Fruit fly (Drosophila melanogaster) whole organism, embryonic: ENCODE data around the gene CG3703.
A peak's percentile ranks its signal among the peaks of the same experiment; 100 is the strongest.

Experiments
- Atf-2 ChIP-seq: fragments of 200-800 bp; sonication (Bioruptor generic); optimal IDR thresholded peaks from 2 replicates; lab custom pipeline; 2016; ENCODE audit warnings: missing biosample characterization, missing genetic modification characterization
- B-H2 ChIP-seq: fragments of 200-800 bp; sonication (Bioruptor generic); optimal IDR thresholded peaks from 2 replicates; lab custom pipeline; 2018; ENCODE audit warnings: missing biosample characterization, mild to moderate bottlenecking, missing genetic modification characterization
- CG11398 ChIP-seq: fragments of 200-800 bp; sonication (Bioruptor generic); optimal IDR thresholded peaks from 2 replicates; lab custom pipeline; 2016; ENCODE audit warnings: missing biosample characterization, missing genetic modification characterization
- CG11504 ChIP-seq: fragments of 200-800 bp; sonication (Bioruptor generic); optimal IDR thresholded peaks from 3 replicates; lab custom pipeline; 2019; ENCODE audit warnings: missing biosample characterization, mild to moderate bottlenecking, missing genetic modification characterization, moderate library complexity
- CG12155 ChIP-seq: fragments of 200-800 bp; sonication (Bioruptor generic); optimal IDR thresholded peaks from 3 replicates; lab custom pipeline; 2016; ENCODE audit warnings: missing biosample characterization, missing genetic modification characterization
- CG13775 ChIP-seq: fragments of 200-800 bp; sonication (Bioruptor generic); optimal IDR thresholded peaks from 3 replicates; lab custom pipeline; 2017; ENCODE audit warnings: missing biosample characterization, mild to moderate bottlenecking, missing genetic modification characterization
- CG15514 ChIP-seq: fragments of 200-800 bp; sonication (Bioruptor generic); optimal IDR thresholded peaks from 3 replicates; lab custom pipeline; 2017; ENCODE audit warnings: missing biosample characterization, missing genetic modification characterization, mild to moderate bottlenecking, moderate library complexity, missing genetic modification reagents
- CG16813 ChIP-seq: fragments of 200-800 bp; sonication (Bioruptor generic); IDR thresholded peaks from 3 replicates; pipeline ENCODE4 v1.3.6; 2022; ENCODE audit warnings: missing biosample characterization, missing genetic modification characterization; ENCODE audit not compliant: partially characterized antibody
- CG17829 ChIP-seq: fragments of 200-800 bp; optimal IDR thresholded peaks from 2 replicates; lab custom pipeline; 2019; ENCODE audit warnings: missing biosample characterization, mild to moderate bottlenecking, missing genetic modification characterization, moderate library complexity
- CG18764 ChIP-seq: fragments of 200-800 bp; sonication (Bioruptor generic); optimal IDR thresholded peaks from 3 replicates; lab custom pipeline; 2016; ENCODE audit warnings: missing biosample characterization, missing genetic modification characterization
- CG2120 ChIP-seq: fragments of 200-800 bp; sonication (Bioruptor generic); optimal IDR thresholded peaks from 3 replicates; lab custom pipeline; 2016; ENCODE audit warnings: missing biosample characterization, missing genetic modification characterization
- CG30431 ChIP-seq: fragments of 200-800 bp; sonication (Bioruptor generic); optimal IDR thresholded peaks from 2 replicates; lab custom pipeline; 2017; ENCODE audit warnings: missing biosample characterization, missing genetic modification characterization
- CG31388 ChIP-seq: fragments of 200-800 bp; sonication (Bioruptor generic); optimal IDR thresholded peaks from 2 replicates; lab custom pipeline; 2016; ENCODE audit warnings: missing biosample characterization, missing genetic modification characterization
- CG33213 ChIP-seq: fragments of 200-800 bp; sonication (Bioruptor generic); optimal IDR thresholded peaks from 3 replicates; lab custom pipeline; 2016; ENCODE audit warnings: missing biosample characterization, missing genetic modification characterization
- CG3838 ChIP-seq: fragments of 200-800 bp; sonication (Bioruptor generic); optimal IDR thresholded peaks from 3 replicates; lab custom pipeline; 2016; ENCODE audit warnings: missing biosample characterization, missing genetic modification characterization
- CG4282 ChIP-seq: fragments of 200-800 bp; sonication (Bioruptor generic); optimal IDR thresholded peaks from 2 replicates; lab custom pipeline; 2016; ENCODE audit warnings: missing biosample characterization, missing genetic modification characterization
- CG4854 ChIP-seq: fragments of 200-800 bp; sonication (Bioruptor generic); optimal IDR thresholded peaks from 2 replicates; lab custom pipeline; 2016; ENCODE audit warnings: missing biosample characterization, missing genetic modification characterization, inconsistent platforms
- CG6854 ChIP-seq: fragments of 200-800 bp; sonication (Bioruptor generic); optimal IDR thresholded peaks from 3 replicates; lab custom pipeline; 2017; ENCODE audit warnings: missing biosample characterization, mild to moderate bottlenecking, missing genetic modification characterization
- CHES-1-like ChIP-seq: fragments of 200-800 bp; sonication (Bioruptor generic); optimal IDR thresholded peaks from 2 replicates; lab custom pipeline; 2016; ENCODE audit warnings: missing biosample characterization, missing genetic modification characterization
- Camta ChIP-seq: fragments of 200-800 bp; sonication (Bioruptor generic); optimal IDR thresholded peaks from 2 replicates; lab custom pipeline; 2016; ENCODE audit warnings: missing biosample characterization, missing genetic modification characterization
- Dip2 ChIP-seq: fragments of 200-800 bp; sonication (Bioruptor generic); IDR thresholded peaks from 2 replicates; pipeline ENCODE4 v1.3.6; 2022; ENCODE audit warnings: missing biosample characterization, missing genetic modification characterization
- Doc2 ChIP-seq: fragments of 200-800 bp; sonication (Bioruptor generic); IDR thresholded peaks from 2 replicates; pipeline ENCODE4 v1.3.6; 2022; ENCODE audit warnings: missing biosample characterization, missing genetic modification characterization
- Gug ChIP-seq: fragments of 200-800 bp; sonication (Bioruptor generic); IDR thresholded peaks from 4 replicates; pipeline ENCODE4 v1.3.6; 2022; ENCODE audit warnings: missing biosample characterization, missing genetic modification characterization
- HHEX ChIP-seq: fragments of 200-800 bp; sonication (Bioruptor generic); optimal IDR thresholded peaks from 3 replicates; lab custom pipeline; 2017; ENCODE audit warnings: missing biosample characterization, mild to moderate bottlenecking, missing genetic modification characterization, missing genetic modification reagents
- Lpt ChIP-seq: fragments of >200 bp; optimal IDR thresholded peaks from 2 replicates; lab custom pipeline; 2018; ENCODE audit warnings: missing biosample characterization, missing genetic modification characterization
- NK7.1 ChIP-seq: fragments of 200-800 bp; sonication (Bioruptor generic); optimal IDR thresholded peaks from 3 replicates; lab custom pipeline; 2016; ENCODE audit warnings: missing biosample characterization, missing genetic modification characterization
- Neu2 ChIP-seq: fragments of 200-800 bp; sonication (Bioruptor generic); optimal IDR thresholded peaks from 3 replicates; lab custom pipeline; 2016; ENCODE audit warnings: missing biosample characterization, missing genetic modification characterization, borderline replicate concordance
- Vsx1 ChIP-seq: fragments of 200-800 bp; sonication (Bioruptor generic); optimal IDR thresholded peaks from 2 replicates; lab custom pipeline; 2017; ENCODE audit warnings: missing biosample characterization, mild to moderate bottlenecking, missing genetic modification characterization, missing genetic modification reagents
- ab ChIP-seq: fragments of 200-800 bp; sonication (Bioruptor generic); optimal IDR thresholded peaks from 2 replicates; lab custom pipeline; 2016; ENCODE audit warnings: missing biosample characterization, missing genetic modification characterization
- abd-A ChIP-seq: fragments of 200-800 bp; sonication (Bioruptor generic); optimal IDR thresholded peaks from 3 replicates; lab custom pipeline; 2019; ENCODE audit warnings: missing biosample characterization, mild to moderate bottlenecking, missing genetic modification characterization, moderate library complexity
- bigmax ChIP-seq: fragments of 200-800 bp; sonication (Bioruptor generic); optimal IDR thresholded peaks from 2 replicates; lab custom pipeline; 2018; ENCODE audit warnings: missing biosample characterization, mild to moderate bottlenecking, missing genetic modification characterization
- crp ChIP-seq, 2 experiments: fragments of 200-800 bp; sonication (Bioruptor generic); optimal IDR thresholded peaks; 2 replicates in 1 of 2; 3 replicates in 1 of 2; lab custom pipeline; 2017; ENCODE audit warnings: missing biosample characterization in 2 of 2, missing genetic modification characterization in 2 of 2, mild to moderate bottlenecking in 1 of 2, moderate library complexity in 1 of 2
- dysf ChIP-seq: fragments of 200-800 bp; sonication (Bioruptor generic); IDR thresholded peaks from 3 replicates; pipeline ENCODE4 v1.3.6; 2022; ENCODE audit warnings: missing biosample characterization, missing genetic modification characterization
- eve ChIP-seq, 2 experiments: fragments of >200 bp; optimal IDR thresholded peaks; 2 replicates each; lab custom pipeline; 2017; ENCODE audit warnings: missing biosample characterization in 2 of 2, missing genetic modification characterization in 2 of 2
- fd3F ChIP-seq: fragments of 200-800 bp; sonication (Bioruptor generic); optimal IDR thresholded peaks from 2 replicates; lab custom pipeline; 2018; ENCODE audit warnings: missing biosample characterization, mild to moderate bottlenecking, missing genetic modification characterization, moderate library complexity
- fd64A ChIP-seq: fragments of 200-800 bp; sonication (Bioruptor generic); optimal IDR thresholded peaks from 3 replicates; lab custom pipeline; 2018; ENCODE audit warnings: missing biosample characterization, mild to moderate bottlenecking, missing genetic modification characterization
- fu2 ChIP-seq: fragments of 200-800 bp; sonication (Bioruptor generic); optimal IDR thresholded peaks from 2 replicates; lab custom pipeline; 2016; ENCODE audit warnings: missing biosample characterization, missing genetic modification characterization
- gt ChIP-seq: fragments of 200-800 bp; sonication (Bioruptor generic); IDR thresholded peaks from 2 replicates; pipeline ENCODE4 v1.3.6; 2022; ENCODE audit warnings: missing biosample characterization, missing genetic modification characterization
- klu ChIP-seq: fragments of 200-800 bp; sonication (Bioruptor generic); IDR thresholded peaks from 2 replicates; pipeline ENCODE4 v1.3.6; 2022; ENCODE audit warnings: missing biosample characterization, missing genetic modification characterization
- nmo ChIP-seq: fragments of 200-800 bp; sonication (Bioruptor generic); optimal IDR thresholded peaks from 2 replicates; lab custom pipeline; 2018; ENCODE audit warnings: missing biosample characterization, mild to moderate bottlenecking, missing genetic modification characterization, moderate library complexity
- oc ChIP-seq: fragments of 200-800 bp; sonication (Bioruptor generic); optimal IDR thresholded peaks from 2 replicates; lab custom pipeline; 2018; ENCODE audit warnings: missing biosample characterization, mild to moderate bottlenecking, missing genetic modification characterization, moderate library complexity
- peb ChIP-seq: fragments of 200-800 bp; sonication (Bioruptor generic); IDR thresholded peaks from 2 replicates; pipeline ENCODE4 v1.3.6; 2022; ENCODE audit warnings: missing biosample characterization, missing genetic modification characterization
- pita ChIP-seq: fragments of 200-800 bp; sonication (Bioruptor generic); optimal IDR thresholded peaks from 2 replicates; lab custom pipeline; 2017; ENCODE audit warnings: missing biosample characterization, mild to moderate bottlenecking, missing genetic modification characterization
- prd ChIP-seq, 3 experiments: fragments of >200 bp in 2 of 3; fragments of 200-800 bp in 1 of 3; sonication (Bioruptor generic) in 1 of 3; optimal IDR thresholded peaks in 2 of 3; IDR thresholded peaks in 1 of 3; 2 replicates in 2 of 3; 3 replicates in 1 of 3; pipeline versions ENCODE4 v1.3.6 to Lab custom; 2017 to 2022; ENCODE audit warnings: missing biosample characterization in 1 of 3, missing genetic modification characterization in 1 of 3
- psq ChIP-seq: fragments of 200-800 bp; sonication (Bioruptor generic); optimal IDR thresholded peaks from 2 replicates; lab custom pipeline; 2017; ENCODE audit warnings: missing biosample characterization, missing genetic modification characterization
- rib ChIP-seq: fragments of 200-800 bp; sonication (Bioruptor generic); IDR thresholded peaks from 2 replicates; pipeline ENCODE4 v1.3.6; 2022; ENCODE audit warnings: missing biosample characterization, missing genetic modification characterization
- schlank ChIP-seq: fragments of 200-800 bp; sonication (Bioruptor generic); optimal IDR thresholded peaks from 2 replicates; lab custom pipeline; 2018; ENCODE audit warnings: missing biosample characterization, mild to moderate bottlenecking, missing genetic modification characterization
- scrt ChIP-seq: fragments of 200-800 bp; sonication (Bioruptor generic); optimal IDR thresholded peaks from 2 replicates; lab custom pipeline; 2018; ENCODE audit warnings: missing biosample characterization, mild to moderate bottlenecking, missing genetic modification characterization, moderate library complexity
- sna ChIP-seq: fragments of 200-800 bp; sonication (Bioruptor generic); IDR thresholded peaks from 2 replicates; pipeline ENCODE4 v1.3.6; 2022; ENCODE audit warnings: missing biosample characterization, missing genetic modification characterization; ENCODE audit not compliant: partially characterized antibody
- sqz ChIP-seq: fragments of 200-800 bp; sonication (Bioruptor generic); optimal IDR thresholded peaks from 3 replicates; lab custom pipeline; 2018; ENCODE audit warnings: missing biosample characterization, mild to moderate bottlenecking, missing genetic modification characterization
- ssp ChIP-seq: fragments of 200-800 bp; sonication (Bioruptor generic); IDR thresholded peaks from 2 replicates; pipeline ENCODE4 v1.3.6; 2022; ENCODE audit warnings: missing biosample characterization, missing genetic modification characterization
- yki ChIP-seq: fragments of >200 bp; optimal IDR thresholded peaks from 3 replicates; lab custom pipeline; 2018

The CG3703 gene

dm6 chrX:948285-948556 is 2.6 kb upstream of the CG3703 start (continued):
- TF ChIP-seq crp (GFP tag; optimal IDR thresholded peaks at IDR 0.05; lab: Kevin White, UChicago) (no peak), fd64A (no peak), rib (GFP tag; lab: Robert Waterston, UW) (no peak), sqz (no peak), Camta (GFP tag; lab: Kevin White, UChicago) (no peak), dysf (GFP tag; lab: Robert Waterston, UW) (peak; percentile 68), ab (no peak), CG18764 (no peak), fu2 (GFP tag; lab: Kevin White, UChicago) (peak; percentile 13), CG15514 (GFP tag; lab: Kevin White, UChicago) (peak; percentile 27), yki (lab: Kevin White, UChicago) (no peak), CG3838 (GFP tag; lab: Kevin White, UChicago) (no peak), nmo (GFP tag; lab: Kevin White, UChicago) (no peak), CG31388 (GFP tag; lab: Kevin White, UChicago) (no peak), CG6854 (GFP tag; lab: Kevin White, UChicago) (no peak), prd (optimal IDR thresholded peaks at IDR 0.05; lab: Kevin White, UChicago) (no peak), prd (GFP tag; IDR thresholded peaks at IDR 0.05; lab: Robert Waterston, UW) (peak; percentile 34; the same call in 1 of the 3 replicates), CG12155 (GFP tag; lab: Kevin White, UChicago) (no peak), klu (GFP tag; lab: Robert Waterston, UW) (no peak), gt (GFP tag; lab: Robert Waterston, UW) (no peak), sna (GFP tag; lab: Robert Waterston, UW) (no peak), Vsx1 (no peak), Gug (GFP tag; lab: Robert Waterston, UW) (peak; percentile 40; the same call in 2 of the 4 replicates), HHEX (no peak), scrt (GFP tag; lab: Kevin White, UChicago) (no peak), bigmax (GFP tag; lab: Kevin White, UChicago) (no peak), NK7.1 (no peak), peb (GFP tag; lab: Robert Waterston, UW) (no peak), CG17829 (tag; lab: Kevin White, UChicago) (no peak), CG4854 (GFP tag; lab: Kevin White, UChicago) (no peak), CG13775 (GFP tag; lab: Kevin White, UChicago) (no peak), pita (GFP tag; lab: Kevin White, UChicago) (no peak), CG16813 (GFP tag; lab: Robert Waterston, UW) (no peak), psq (GFP tag; lab: Kevin White, UChicago) (no peak), CG11504 (no peak), Atf-2 (GFP tag; lab: Kevin White, UChicago) (no peak), CG30431 (GFP tag; lab: Kevin White, UChicago) (no peak), abd-A (tag; lab: Kevin White, UChicago) (no peak), CG2120 (peak; percentile 59), fd3F (GFP tag; lab: Kevin White, UChicago) (no peak), ssp (GFP tag; lab: Robert Waterston, UW) (no peak), Dip2 (GFP tag; lab: Robert Waterston, UW) (no peak), CG4282 (GFP tag; lab: Kevin White, UChicago) (no peak), CG11398 (GFP tag; lab: Kevin White, UChicago) (no peak), CHES-1-like (GFP tag; lab: Kevin White, UChicago) (no peak), Lpt (GFP tag; lab: Kevin White, UChicago) (no peak), eve (GFP tag; optimal IDR thresholded peaks at IDR 0.05; lab: Kevin White, UChicago) (no peak), schlank (peak; percentile 10), Neu2 (GFP tag; lab: Kevin White, UChicago) (no peak), CG33213 (GFP tag; lab: Kevin White, UChicago) (no peak), Doc2 (GFP tag; lab: Robert Waterston, UW) (no peak), B-H2 (GFP tag; lab: Kevin White, UChicago) (no peak), oc (tag; lab: Kevin White, UChicago) (no peak)
